Fruit fly (Drosophila melanogaster) S2 (cell line): ENCODE data around the gene CG5823.

ENCODE experiments used
- CG8478 ChIP-seq: fragments of >200 bp; optimal IDR thresholded peaks from 2 replicates; lab custom pipeline; 2018
- CTCF ChIP-seq, 2 experiments: fragments of >200 bp; optimal IDR thresholded peaks; 2 replicates each; lab custom pipeline; 2018

- no peak for TF ChIP-seq CTCF (optimal IDR thresholded peaks at IDR 0.05; lab: Kevin White, UChicago)
- TF ChIP-seq CG8478 (lab: Kevin White, UChicago), result no peak
Measured at dm6 chr3R:17583658-17584460, 49.5 kb upstream of the CG5823 start.
